Fruit fly (Drosophila melanogaster) whole organism, embryonic: ENCODE results near the gene AspRS-m.

Experiments used
- Atf6 ChIP-seq: fragments of 200-800 bp; sonication (Bioruptor generic); IDR thresholded peaks from 2 replicates; pipeline ENCODE4 v1.3.6; 2022; ENCODE audit warnings: missing biosample characterization, missing genetic modification characterization
- BtbVII ChIP-seq: fragments of 200-800 bp; sonication (Bioruptor generic); optimal IDR thresholded peaks from 3 replicates; lab custom pipeline; 2017; ENCODE audit warnings: missing biosample characterization, mild to moderate bottlenecking, missing genetic modification characterization
- CG10267 ChIP-seq: fragments of 200-800 bp; sonication (Bioruptor generic); optimal IDR thresholded peaks from 2 replicates; lab custom pipeline; 2018; ENCODE audit warnings: missing biosample characterization, mild to moderate bottlenecking, missing genetic modification characterization, moderate library complexity
- CG10366 ChIP-seq: fragments of 200-800 bp; sonication (Bioruptor generic); IDR thresholded peaks from 2 replicates; pipeline ENCODE4 v1.3.6; 2022; ENCODE audit warnings: missing biosample characterization, missing genetic modification characterization
- CG10543 ChIP-seq: fragments of 200-800 bp; sonication (Bioruptor generic); optimal IDR thresholded peaks from 3 replicates; lab custom pipeline; 2017; ENCODE audit warnings: missing biosample characterization, mild to moderate bottlenecking, missing genetic modification characterization, moderate library complexity
- CG10979 ChIP-seq: fragments of 200-800 bp; sonication (Bioruptor generic); optimal IDR thresholded peaks from 2 replicates; lab custom pipeline; 2018; ENCODE audit warnings: missing biosample characterization, mild to moderate bottlenecking, missing genetic modification characterization, moderate library complexity
- CG11695 ChIP-seq: fragments of 200-800 bp; sonication (Bioruptor generic); IDR thresholded peaks from 3 replicates; pipeline ENCODE4 v1.3.6; 2022; ENCODE audit warnings: missing biosample characterization, missing genetic modification characterization
- CG1233 ChIP-seq: fragments of 200-800 bp; sonication (Bioruptor generic); optimal IDR thresholded peaks from 4 replicates; lab custom pipeline; 2018; ENCODE audit warnings: missing biosample characterization, mild to moderate bottlenecking, missing genetic modification characterization
- CG14014 ChIP-seq: fragments of 200-800 bp; sonication (Bioruptor generic); IDR thresholded peaks from 2 replicates; pipeline ENCODE4 v1.3.6; 2022; ENCODE audit warnings: missing biosample characterization, missing genetic modification characterization
- CG14050 ChIP-seq: fragments of 200-800 bp; sonication (Bioruptor generic); IDR thresholded peaks from 3 replicates; pipeline ENCODE4 v1.3.6; 2022; ENCODE audit warnings: missing biosample characterization, missing genetic modification characterization
- CG16815 ChIP-seq: fragments of 200-800 bp; sonication (Bioruptor generic); optimal IDR thresholded peaks from 3 replicates; lab custom pipeline; 2017; ENCODE audit warnings: missing biosample characterization, mild to moderate bottlenecking, missing genetic modification characterization
- CG16863 ChIP-seq: fragments of 200-800 bp; sonication (Bioruptor generic); optimal IDR thresholded peaks from 3 replicates; lab custom pipeline; 2016; ENCODE audit warnings: missing biosample characterization, missing genetic modification characterization
- CG33557 ChIP-seq: fragments of 200-800 bp; sonication (Bioruptor generic); optimal IDR thresholded peaks from 2 replicates; lab custom pipeline; 2019; ENCODE audit warnings: missing biosample characterization, mild to moderate bottlenecking, missing genetic modification characterization, moderate library complexity
- CG3726 ChIP-seq: fragments of 200-800 bp; sonication (Bioruptor generic); IDR thresholded peaks from 3 replicates; pipeline ENCODE4, ENCODE4 v1.3.6; 2022; ENCODE audit warnings: missing biosample characterization, missing genetic modification characterization
- CG4282 ChIP-seq: fragments of 200-800 bp; sonication (Bioruptor generic); optimal IDR thresholded peaks from 2 replicates; lab custom pipeline; 2016; ENCODE audit warnings: missing biosample characterization, missing genetic modification characterization
- CG4404 ChIP-seq: fragments of 200-800 bp; sonication (Bioruptor generic); IDR thresholded peaks from 2 replicates; pipeline ENCODE4 v1.3.6; 2022; ENCODE audit warnings: missing biosample characterization, missing genetic modification characterization
- CG4617 ChIP-seq: fragments of 200-800 bp; sonication (Bioruptor generic); optimal IDR thresholded peaks from 3 replicates; lab custom pipeline; 2016; ENCODE audit warnings: missing biosample characterization, missing genetic modification characterization, borderline replicate concordance
- CG4730 ChIP-seq: fragments of 200-800 bp; sonication (Bioruptor generic); IDR thresholded peaks from 2 replicates; pipeline ENCODE4 v1.3.6; 2022; ENCODE audit warnings: missing biosample characterization, missing genetic modification characterization
- CG7556 ChIP-seq: fragments of 200-800 bp; sonication (Bioruptor generic); optimal IDR thresholded peaks from 2 replicates; lab custom pipeline; 2017; ENCODE audit warnings: missing biosample characterization, mild to moderate bottlenecking, missing genetic modification characterization
- CG7745 ChIP-seq: fragments of 200-800 bp; sonication (Bioruptor generic); optimal IDR thresholded peaks from 2 replicates; lab custom pipeline; 2018; ENCODE audit warnings: missing biosample characterization, mild to moderate bottlenecking, missing genetic modification characterization, moderate library complexity
- CG9215 ChIP-seq: fragments of 200-800 bp; sonication (Bioruptor generic); IDR thresholded peaks from 2 replicates; pipeline ENCODE4 v1.3.6; 2022; ENCODE audit warnings: missing biosample characterization, missing genetic modification characterization
- Dip3 ChIP-seq: fragments of 200-800 bp; sonication (Bioruptor generic); optimal IDR thresholded peaks from 3 replicates; lab custom pipeline; 2016; ENCODE audit warnings: missing biosample characterization, missing genetic modification characterization
- Doc3 ChIP-seq: fragments of 200-800 bp; sonication (Bioruptor generic); IDR thresholded peaks from 3 replicates; pipeline ENCODE4 v1.3.6; 2022; ENCODE audit warnings: missing biosample characterization, missing genetic modification characterization; ENCODE audit not compliant: partially characterized antibody
- H15 ChIP-seq: fragments of 200-800 bp; sonication (Bioruptor generic); IDR thresholded peaks from 3 replicates; pipeline ENCODE4 v1.3.6; 2022; ENCODE audit warnings: missing biosample characterization, missing genetic modification characterization
- Hmr ChIP-seq: fragments of 200-800 bp; sonication (Bioruptor generic); optimal IDR thresholded peaks from 3 replicates; lab custom pipeline; 2017; ENCODE audit warnings: mild to moderate bottlenecking, missing biosample characterization, missing genetic modification reagents, missing genetic modification characterization
- Hr78 ChIP-seq, 2 experiments: fragments of 200-800 bp in 1 of 2; fragments of >200 bp in 1 of 2; sonication (Bioruptor generic) in 1 of 2; optimal IDR thresholded peaks; 2 replicates each; lab custom pipeline; 2017 to 2019; ENCODE audit warnings: missing biosample characterization in 2 of 2, missing genetic modification characterization in 2 of 2, mild to moderate bottlenecking in 1 of 2, moderate library complexity in 1 of 2
- Sin3A ChIP-seq: fragments of >200 bp; optimal IDR thresholded peaks from 2 replicates; lab custom pipeline; 2018
- ab ChIP-seq: fragments of 200-800 bp; sonication (Bioruptor generic); optimal IDR thresholded peaks from 2 replicates; lab custom pipeline; 2016; ENCODE audit warnings: missing biosample characterization, missing genetic modification characterization
- al ChIP-seq: fragments of 200-800 bp; sonication (Bioruptor generic); IDR thresholded peaks from 2 replicates; pipeline ENCODE4 v1.3.6; 2022; ENCODE audit warnings: missing biosample characterization, missing genetic modification characterization
- ash1 ChIP-seq: fragments of 200-800 bp; sonication (Bioruptor generic); optimal IDR thresholded peaks from 2 replicates; lab custom pipeline; 2018; ENCODE audit warnings: missing biosample characterization, mild to moderate bottlenecking, missing genetic modification characterization
- bigmax ChIP-seq: fragments of 200-800 bp; sonication (Bioruptor generic); optimal IDR thresholded peaks from 2 replicates; lab custom pipeline; 2018; ENCODE audit warnings: missing biosample characterization, mild to moderate bottlenecking, missing genetic modification characterization
- cas ChIP-seq: fragments of 200-800 bp; sonication (Bioruptor generic); IDR thresholded peaks from 2 replicates; pipeline ENCODE4 v1.3.6; 2022; ENCODE audit warnings: missing biosample characterization, missing genetic modification characterization
- dm ChIP-seq: fragments of 200-800 bp; sonication (Bioruptor generic); optimal IDR thresholded peaks from 3 replicates; lab custom pipeline; 2016; ENCODE audit warnings: missing biosample characterization, missing genetic modification characterization
- ewg ChIP-seq: fragments of 200-800 bp; sonication (Bioruptor generic); optimal IDR thresholded peaks from 3 replicates; lab custom pipeline; 2017; ENCODE audit warnings: mild to moderate bottlenecking, missing biosample characterization, missing genetic modification reagents, missing genetic modification characterization
- fd96Cb ChIP-seq: fragments of 200-800 bp; sonication (Bioruptor generic); optimal IDR thresholded peaks from 2 replicates; lab custom pipeline; 2018; ENCODE audit warnings: missing biosample characterization, mild to moderate bottlenecking, missing genetic modification characterization, moderate library complexity
- fru ChIP-seq: fragments of >200 bp; optimal IDR thresholded peaks from 2 replicates; lab custom pipeline; 2017
- gce ChIP-seq: fragments of 200-800 bp; sonication (Bioruptor generic); IDR thresholded peaks from 3 replicates; pipeline ENCODE4 v1.3.6; 2022; ENCODE audit warnings: missing biosample characterization, missing genetic modification characterization
- grn ChIP-seq: fragments of 200-800 bp; sonication (Bioruptor generic); optimal IDR thresholded peaks from 3 replicates; lab custom pipeline; 2017; ENCODE audit warnings: missing biosample characterization, missing genetic modification characterization
- gt ChIP-seq: fragments of 200-800 bp; sonication (Bioruptor generic); IDR thresholded peaks from 2 replicates; pipeline ENCODE4 v1.3.6; 2022; ENCODE audit warnings: missing biosample characterization, missing genetic modification characterization
- lbe ChIP-seq: fragments of 200-800 bp; sonication (Bioruptor generic); optimal IDR thresholded peaks from 2 replicates; lab custom pipeline; 2016; ENCODE audit warnings: missing biosample characterization, mild to moderate bottlenecking, missing genetic modification characterization
- lmd ChIP-seq: fragments of 200-800 bp; sonication (Bioruptor generic); IDR thresholded peaks from 2 replicates; pipeline ENCODE4 v1.3.6; 2022; ENCODE audit warnings: missing biosample characterization, missing genetic modification characterization
- mirr ChIP-seq: fragments of 200-800 bp; sonication (Bioruptor generic); optimal IDR thresholded peaks from 3 replicates; lab custom pipeline; 2018; ENCODE audit warnings: missing biosample characterization, mild to moderate bottlenecking, missing genetic modification characterization
- nau ChIP-seq: fragments of 200-800 bp; sonication (Bioruptor generic); optimal IDR thresholded peaks from 3 replicates; lab custom pipeline; 2017; ENCODE audit warnings: missing biosample characterization, mild to moderate bottlenecking, missing genetic modification characterization, missing genetic modification reagents
- odd ChIP-seq: fragments of 200-800 bp; sonication (Bioruptor generic); optimal IDR thresholded peaks from 2 replicates; lab custom pipeline; 2017; ENCODE audit warnings: missing biosample characterization, mild to moderate bottlenecking, missing genetic modification characterization
- onecut ChIP-seq: fragments of 200-800 bp; sonication (Bioruptor generic); IDR thresholded peaks from 2 replicates; pipeline ENCODE4 v1.3.6; 2022; ENCODE audit warnings: missing biosample characterization, missing genetic modification characterization
- salm ChIP-seq: fragments of 200-800 bp; sonication (Bioruptor generic); optimal IDR thresholded peaks from 2 replicates; lab custom pipeline; 2018; ENCODE audit warnings: missing biosample characterization, mild to moderate bottlenecking, missing genetic modification characterization
- sens-2 ChIP-seq: fragments of 200-800 bp; sonication (Bioruptor generic); IDR thresholded peaks from 2 replicates; pipeline ENCODE4 v1.3.6; 2022; ENCODE audit warnings: missing biosample characterization, missing genetic modification characterization
- slbo ChIP-seq: fragments of 200-800 bp; sonication (Bioruptor generic); IDR thresholded peaks from 2 replicates; pipeline ENCODE4 v1.3.6; 2022; ENCODE audit warnings: missing biosample characterization, missing genetic modification characterization
- trh ChIP-seq: fragments of 200-800 bp; sonication (Bioruptor generic); optimal IDR thresholded peaks from 2 replicates; lab custom pipeline; 2016; ENCODE audit warnings: missing biosample characterization, missing genetic modification characterization
- twi ChIP-seq: fragments of 200-800 bp; optimal IDR thresholded peaks from 2 replicates; lab custom pipeline; 2019; ENCODE audit warnings: missing biosample characterization, mild to moderate bottlenecking, missing genetic modification characterization, moderate library complexity
- vfl ChIP-seq: fragments of 200-800 bp; sonication (Bioruptor generic); optimal IDR thresholded peaks from 2 replicates; lab custom pipeline; 2016; ENCODE audit warnings: missing biosample characterization, missing genetic modification characterization
- wdn ChIP-seq: fragments of 200-800 bp; sonication (Bioruptor generic); IDR thresholded peaks from 2 replicates; pipeline ENCODE4 v1.3.6; 2022; ENCODE audit warnings: missing biosample characterization, missing genetic modification characterization
- wor ChIP-seq: fragments of 200-800 bp; sonication (Bioruptor generic); IDR thresholded peaks from 2 replicates; pipeline ENCODE4 v1.3.6; 2022; ENCODE audit warnings: missing biosample characterization, missing genetic modification characterization

AspRS-m gene

dm6 chr2L:16868897-16869324, 42.0 kb downstream of the AspRS-m start (continued):
- TF ChIP-seq grn (no peak), Hr78 (GFP tag; optimal IDR thresholded peaks at IDR 0.05; lab: Kevin White, UChicago) (peak in 1 of 2 experiments; percentile 96), CG16815 (GFP tag; lab: Kevin White, UChicago) (no peak), CG3726 (GFP tag; lab: Robert Waterston, UW) (no peak), salm (tag; lab: Kevin White, UChicago) (no peak), al (GFP tag; lab: Robert Waterston, UW) (no peak), fru (lab: Kevin White, UChicago) (no peak), gt (GFP tag; lab: Robert Waterston, UW) (no peak), CG10979 (peak; percentile 57), sens-2 (GFP tag; lab: Robert Waterston, UW) (no peak), BtbVII (peak; percentile 17), odd (GFP tag; lab: Kevin White, UChicago) (peak; percentile 24), lbe (GFP tag; lab: Kevin White, UChicago) (no peak), ash1 (GFP tag; lab: Kevin White, UChicago) (no peak), nau (GFP tag; lab: Kevin White, UChicago) (no peak), gce (GFP tag; lab: Robert Waterston, UW) (no peak), mirr (GFP tag; lab: Kevin White, UChicago) (no peak), CG10366 (GFP tag; lab: Robert Waterston, UW) (peak; percentile 32), dm (GFP tag; lab: Kevin White, UChicago) (no peak), lmd (GFP tag; lab: Robert Waterston, UW) (peak; percentile 73), slbo (GFP tag; lab: Robert Waterston, UW) (peak; percentile 60), CG14014 (GFP tag; lab: Robert Waterston, UW) (no peak), wdn (GFP tag; lab: Robert Waterston, UW) (no peak), Dip3 (no peak), Atf6 (GFP tag; lab: Robert Waterston, UW) (peak; percentile 61; the same call in 1 of the 2 replicates), wor (GFP tag; lab: Robert Waterston, UW) (no peak; the same call in 1 of the 2 replicates), CG10543 (GFP tag; lab: Kevin White, UChicago) (peak; percentile 49), ab (GFP tag; lab: Kevin White, UChicago) (no peak), Sin3A (lab: Kevin White, UChicago) (no peak), CG33557 (no peak), CG10267 (tag; lab: Kevin White, UChicago) (peak; percentile 29), CG4730 (GFP tag; lab: Robert Waterston, UW) (no peak), Hmr (GFP tag; lab: Kevin White, UChicago) (peak; percentile 28), CG7745 (tag; lab: Kevin White, UChicago) (no peak), twi (tag; lab: Kevin White, UChicago) (no peak), fd96Cb (tag; lab: Kevin White, UChicago) (peak; percentile 44), vfl (GFP tag; lab: Kevin White, UChicago) (no peak), trh (GFP tag; lab: Kevin White, UChicago) (no peak), cas (GFP tag; lab: Robert Waterston, UW) (no peak), CG4617 (GFP tag; lab: Kevin White, UChicago) (no peak), CG14050 (peak; percentile 45; the same call in 1 of the 3 replicates), ewg (peak; percentile 8), CG4282 (no peak), Doc3 (GFP tag; lab: Robert Waterston, UW) (no peak), CG7556 (peak; percentile 74), CG16863 (no peak), CG1233 (GFP tag; lab: Kevin White, UChicago) (no peak), CG11695 (GFP tag; lab: Robert Waterston, UW) (peak; percentile 44; the same call in 2 of the 3 replicates), CG4404 (GFP tag; lab: Robert Waterston, UW) (no peak), onecut (GFP tag; lab: Robert Waterston, UW) (no peak), H15 (no peak), CG9215 (no peak), bigmax (no peak)
